Worm (Caenorhabditis elegans): ENCODE data around the gene cest-26.

DNA sequence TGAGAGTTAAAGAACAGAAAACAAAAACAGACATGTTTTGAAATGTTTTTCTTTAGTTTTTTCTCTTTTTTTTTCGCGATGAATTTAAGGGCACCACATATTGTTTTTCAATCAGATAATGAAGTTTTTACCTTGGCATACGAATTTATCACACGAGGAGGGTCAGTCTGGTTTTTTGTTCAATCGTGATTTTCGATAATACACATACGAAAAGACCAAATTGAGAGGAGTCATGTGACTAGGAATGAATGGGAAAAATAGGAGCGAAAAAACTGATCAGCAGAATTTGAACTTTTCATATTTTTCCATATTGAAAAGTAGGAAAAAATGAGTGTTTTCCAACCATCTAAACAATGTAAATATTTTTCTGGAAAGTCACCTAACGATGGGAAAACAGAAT lies 51.0 kb downstream of the cest-26 start:
- TF ChIP-seq pha-4 (GFP tag; IDR thresholded peaks at IDR 0.05) (no peak), pha-4 (tag; optimal IDR thresholded peaks at IDR 0.05) (no peak), unc-62 (GFP tag; optimal IDR thresholded peaks at IDR 0.05 in 1 of 2) (no peak), unc-62 (tag; optimal IDR thresholded peaks at IDR 0.05) (no peak), hlh-11 (tag; optimal IDR thresholded peaks at IDR 0.05) (no peak), nhr-48 (tag; optimal IDR thresholded peaks at IDR 0.05) (no peak)

Measured in whole organism, L4 larva.